Fruit fly (Drosophila melanogaster) whole organism, wandering third instar larva: ENCODE results near the gene CG6126.

Experiments
- CG32264 ChIP-seq: fragments of 200-800 bp; sonication (Bioruptor generic); optimal IDR thresholded peaks from 2 replicates; lab custom pipeline; 2016; ENCODE audit warnings: missing biosample characterization, missing genetic modification characterization
- CG9705 ChIP-seq: fragments of 200-800 bp; sonication (Bioruptor generic); optimal IDR thresholded peaks from 2 replicates; lab custom pipeline; 2018; ENCODE audit warnings: missing biosample characterization, mild to moderate bottlenecking, missing genetic modification characterization
- CrebA ChIP-seq: fragments of 200-800 bp; sonication (Bioruptor generic); optimal IDR thresholded peaks from 2 replicates; lab custom pipeline; 2016; ENCODE audit warnings: missing biosample characterization, mild to moderate bottlenecking, missing genetic modification characterization, borderline replicate concordance
- Dfd ChIP-seq: fragments of >200 bp; optimal IDR thresholded peaks from 2 replicates; lab custom pipeline; 2017; ENCODE audit warnings: missing biosample characterization, missing genetic modification characterization
- Dif ChIP-seq: fragments of 200-275, 200-300 bp; sonication (Bioruptor generic); optimal IDR thresholded peaks from 2 replicates; lab custom pipeline; 2018; ENCODE audit warnings: missing biosample characterization, missing genetic modification characterization; ENCODE audit not compliant: partially characterized antibody
- GATAd ChIP-seq: sonication (Bioruptor generic); optimal IDR thresholded peaks from 2 replicates; lab custom pipeline; 2016; ENCODE audit warnings: missing biosample characterization, missing genetic modification characterization
- HLH106 ChIP-seq: fragments of 200-800 bp; optimal IDR thresholded peaks from 3 replicates; lab custom pipeline; 2019; ENCODE audit warnings: missing biosample characterization, mild to moderate bottlenecking, missing genetic modification characterization, moderate library complexity
- Hnf4 ChIP-seq: fragments of 200-800 bp; sonication (Bioruptor generic); optimal IDR thresholded peaks from 2 replicates; lab custom pipeline; 2016; ENCODE audit warnings: missing biosample characterization, mild to moderate bottlenecking, missing genetic modification characterization
- Hr78 ChIP-seq: fragments of >200 bp; optimal IDR thresholded peaks from 2 replicates; lab custom pipeline; 2017; ENCODE audit warnings: missing biosample characterization, missing genetic modification characterization
- Hr83 ChIP-seq: fragments of 200-300 bp; sonication (Bioruptor generic); optimal IDR thresholded peaks from 2 replicates; lab custom pipeline; 2016; ENCODE audit warnings: missing biosample characterization, mild to moderate bottlenecking, missing genetic modification characterization, moderate library complexity; ENCODE audit not compliant: poor library complexity, severe bottlenecking
- Jra ChIP-seq: sonication (Bioruptor generic); optimal IDR thresholded peaks from 2 replicates; lab custom pipeline; 2016; ENCODE audit warnings: missing biosample characterization, missing genetic modification characterization
- Mio ChIP-seq: sonication (Bioruptor generic); optimal IDR thresholded peaks from 2 replicates; lab custom pipeline; 2016; ENCODE audit warnings: missing biosample characterization, missing genetic modification characterization
- Myc ChIP-seq: fragments of >200 bp; optimal IDR thresholded peaks from 2 replicates; lab custom pipeline; 2017
- N ChIP-seq: fragments of >200 bp; optimal IDR thresholded peaks from 2 replicates; lab custom pipeline; 2018; ENCODE audit warnings: missing biosample characterization, missing external identifiers, missing genetic modification characterization
- OdsH ChIP-seq: fragments of 200-800 bp; sonication (Bioruptor generic); optimal IDR thresholded peaks from 2 replicates; lab custom pipeline; 2016; ENCODE audit warnings: missing biosample characterization, mild to moderate bottlenecking, missing genetic modification characterization
- Rel ChIP-seq, 2 experiments: fragments of 200-800 bp; sonication (Bioruptor generic) in 1 of 2; optimal IDR thresholded peaks; 2 replicates in 1 of 2; 3 replicates in 1 of 2; lab custom pipeline; 2016 to 2019; ENCODE audit warnings: mild to moderate bottlenecking in 2 of 2, missing biosample characterization in 2 of 2, missing genetic modification characterization in 2 of 2, moderate library complexity in 1 of 2
- Sp1 ChIP-seq: fragments of 200-800 bp; sonication (Bioruptor generic); optimal IDR thresholded peaks from 3 replicates; lab custom pipeline; 2019; ENCODE audit warnings: missing biosample characterization, mild to moderate bottlenecking, missing genetic modification characterization, moderate library complexity
- Vsx2 ChIP-seq: fragments of 200-300, 225-300 bp; sonication (Bioruptor generic); optimal IDR thresholded peaks from 2 replicates; lab custom pipeline; 2018; ENCODE audit warnings: missing biosample characterization, missing genetic modification characterization; ENCODE audit not compliant: partially characterized antibody
- brk ChIP-seq: fragments of 200-800 bp; sonication (Bioruptor generic); optimal IDR thresholded peaks from 2 replicates; lab custom pipeline; 2016; ENCODE audit warnings: missing biosample characterization, mild to moderate bottlenecking, missing genetic modification characterization
- dl ChIP-seq, 2 experiments: fragments of 175-275, 200-275 bp in 1 of 2; fragments of 200-275 bp in 1 of 2; sonication (Bioruptor generic); optimal IDR thresholded peaks; lab custom pipeline; 2018; ENCODE audit warnings: mild to moderate bottlenecking in 2 of 2, missing biosample characterization in 2 of 2, missing genetic modification characterization in 2 of 2, moderate library complexity in 2 of 2; ENCODE audit not compliant: partially characterized antibody in 2 of 2, insufficient read depth in 1 of 2
- dmrt93B ChIP-seq: fragments of 200-800 bp; sonication (Bioruptor generic); optimal IDR thresholded peaks from 2 replicates; lab custom pipeline; 2018; ENCODE audit warnings: missing biosample characterization, mild to moderate bottlenecking, missing genetic modification characterization
- dsf ChIP-seq: sonication (Bioruptor generic); optimal IDR thresholded peaks from 2 replicates; lab custom pipeline; 2016; ENCODE audit warnings: missing biosample characterization, missing genetic modification characterization, borderline replicate concordance
- ey ChIP-seq: fragments of 200-800 bp; sonication (Bioruptor generic); optimal IDR thresholded peaks from 2 replicates; lab custom pipeline; 2016; ENCODE audit warnings: missing biosample characterization, missing genetic modification characterization
- foxo ChIP-seq, 2 experiments: fragments of 200-800 bp; sonication (Bioruptor generic); optimal IDR thresholded peaks; 2 replicates in 1 of 2; 3 replicates in 1 of 2; lab custom pipeline; 2016 to 2017; ENCODE audit warnings: missing biosample characterization in 2 of 2, missing genetic modification characterization in 2 of 2
- fru ChIP-seq: fragments of 200-800 bp; sonication (Bioruptor generic); optimal IDR thresholded peaks from 3 replicates; lab custom pipeline; 2016; ENCODE audit warnings: missing biosample characterization, mild to moderate bottlenecking, missing genetic modification characterization
- h ChIP-seq: fragments of 200-800 bp; sonication (Bioruptor generic); optimal IDR thresholded peaks from 3 replicates; lab custom pipeline; 2016; ENCODE audit warnings: missing biosample characterization, mild to moderate bottlenecking, missing genetic modification characterization
- jim ChIP-seq: fragments of 175-275, 200-325 bp; sonication (Bioruptor generic); optimal IDR thresholded peaks from 2 replicates; lab custom pipeline; 2016; ENCODE audit warnings: missing biosample characterization, mild to moderate bottlenecking, missing genetic modification characterization
- lola ChIP-seq: fragments of >200 bp; optimal IDR thresholded peaks from 2 replicates; lab custom pipeline; 2017; ENCODE audit warnings: missing biosample characterization, missing genetic modification characterization
- pan ChIP-seq: fragments of >200 bp; optimal IDR thresholded peaks from 2 replicates; lab custom pipeline; 2017
- psq ChIP-seq: fragments of 200-800 bp; sonication (Bioruptor generic); optimal IDR thresholded peaks from 3 replicates; lab custom pipeline; 2017; ENCODE audit warnings: missing biosample characterization, mild to moderate bottlenecking, missing genetic modification characterization, moderate library complexity
- sage ChIP-seq: fragments of 200-800 bp; sonication (Bioruptor generic); optimal IDR thresholded peaks from 2 replicates; lab custom pipeline; 2016; ENCODE audit warnings: missing biosample characterization, mild to moderate bottlenecking, missing genetic modification characterization
- sv ChIP-seq: fragments of 200-800 bp; sonication (Bioruptor generic); optimal IDR thresholded peaks from 3 replicates; lab custom pipeline; 2016; ENCODE audit warnings: missing biosample characterization, missing genetic modification characterization
- tai ChIP-seq: sonication (Bioruptor generic); optimal IDR thresholded peaks from 2 replicates; lab custom pipeline; 2016; ENCODE audit warnings: missing biosample characterization, missing genetic modification characterization
- usp ChIP-seq: fragments of >200 bp; optimal IDR thresholded peaks from 2 replicates; lab custom pipeline; 2017; ENCODE audit warnings: missing biosample characterization, missing genetic modification characterization
- woc ChIP-seq: sonication (Bioruptor generic); optimal IDR thresholded peaks from 2 replicates; lab custom pipeline; 2016; ENCODE audit warnings: missing biosample characterization, mild to moderate bottlenecking, missing genetic modification characterization

The CG6126 gene

dm6 chr3R:16240478-16241101, 37.7 kb upstream of the CG6126 start:
- no peak for TF ChIP-seq Dfd (GFP tag; lab: Kevin White, UChicago)
- no peak for TF ChIP-seq tai
- peak; percentile 37 for TF ChIP-seq fru (GFP tag; lab: Kevin White, UChicago)
- no peak for TF ChIP-seq jim
- TF ChIP-seq dmrt93B (GFP tag; lab: Kevin White, UChicago), result peak; percentile 3
- peak; percentile 53 for TF ChIP-seq ey
- no peak for TF ChIP-seq Rel (GFP tag; optimal IDR thresholded peaks at IDR 0.05; lab: Kevin White, UChicago)
- peak; percentile 80 for TF ChIP-seq Rel (tag; optimal IDR thresholded peaks at IDR 0.05; lab: Kevin White, UChicago)
- no peak for TF ChIP-seq pan
- TF ChIP-seq psq (GFP tag; lab: Kevin White, UChicago), result no peak
- TF ChIP-seq Jra (GFP tag; lab: Kevin White, UChicago), result no peak
- no peak for TF ChIP-seq dsf (GFP tag; lab: Kevin White, UChicago)
- TF ChIP-seq Hnf4 (GFP tag; lab: Kevin White, UChicago), result peak; percentile 57
- no peak for TF ChIP-seq sage (GFP tag; lab: Kevin White, UChicago)
- peak in 1 of 2 experiments; percentile 69 for TF ChIP-seq dl (GFP tag; optimal IDR thresholded peaks at IDR 0.05; lab: Kevin White, UChicago; ENCODE audit: insufficient read depth in 1 of 2, partially characterized antibody in 2 of 2)
- no peak for TF ChIP-seq sv (GFP tag; lab: Kevin White, UChicago)
- TF ChIP-seq foxo (GFP tag; optimal IDR thresholded peaks at IDR 0.05; lab: Kevin White, UChicago), result no peak
- no peak for TF ChIP-seq Vsx2 (GFP tag; lab: Kevin White, UChicago)
- TF ChIP-seq CrebA, result no peak
- TF ChIP-seq Dif (GFP tag; lab: Kevin White, UChicago), result peak; percentile 67

- TF ChIP-seq Dif (GFP tag; lab: Kevin White, UChicago), result peak; percentile 5
- no peak for TF ChIP-seq GATAd
- TF ChIP-seq Myc (lab: Kevin White, UChicago), result no peak
- no peak for TF ChIP-seq brk (GFP tag; lab: Kevin White, UChicago)
Measured at dm6 chr3R:16239304-16239703, 36.4 kb upstream of the CG6126 start.

- TF ChIP-seq Hnf4 (GFP tag; lab: Kevin White, UChicago) (peak; percentile 18), foxo (GFP tag; optimal IDR thresholded peaks at IDR 0.05; lab: Kevin White, UChicago) (peak in 1 of 2 experiments; percentile 12), Jra (GFP tag; lab: Kevin White, UChicago) (no peak), tai (peak; percentile 49), h (GFP tag; lab: Kevin White, UChicago) (peak; percentile 7), Rel (GFP tag; optimal IDR thresholded peaks at IDR 0.05; lab: Kevin White, UChicago) (no peak), Rel (tag; optimal IDR thresholded peaks at IDR 0.05; lab: Kevin White, UChicago) (peak; percentile 34), pan (no peak), ey (peak; percentile 40), fru (GFP tag; lab: Kevin White, UChicago) (peak; percentile 12)
Measured at dm6 chr3R:16238016-16238710, 35.3 kb upstream of the CG6126 start.

- TF ChIP-seq HLH106 (tag; lab: Kevin White, UChicago) (peak; percentile 99), N (no peak), OdsH (GFP tag; lab: Kevin White, UChicago) (peak; percentile 98), Rel (GFP tag; optimal IDR thresholded peaks at IDR 0.05; lab: Kevin White, UChicago) (no peak), Rel (tag; optimal IDR thresholded peaks at IDR 0.05; lab: Kevin White, UChicago) (peak; percentile 86), dmrt93B (GFP tag; lab: Kevin White, UChicago) (peak; percentile 97), dsf (GFP tag; lab: Kevin White, UChicago) (peak; percentile 80), lola (no peak), Sp1 (GFP tag; lab: Kevin White, UChicago) (peak; percentile 99), pan (no peak), Vsx2 (GFP tag; lab: Kevin White, UChicago) (no peak), Hr78 (GFP tag; lab: Kevin White, UChicago) (no peak), tai (peak; percentile 63), Mio (peak; percentile 60), Myc (lab: Kevin White, UChicago) (no peak), usp (GFP tag; lab: Kevin White, UChicago) (no peak), CG9705 (GFP tag; lab: Kevin White, UChicago) (peak; percentile 96), CrebA (peak; percentile 58), ey (peak; percentile 86), GATAd (no peak), dl (GFP tag; optimal IDR thresholded peaks at IDR 0.05; lab: Kevin White, UChicago; ENCODE audit: insufficient read depth in 1 of 2, partially characterized antibody in 2 of 2) (peak; percentile 69 to 72), Hr83 (GFP tag; lab: Kevin White, UChicago) (peak; percentile 91), Dfd (GFP tag; lab: Kevin White, UChicago) (peak; percentile 83), brk (GFP tag; lab: Kevin White, UChicago) (peak; percentile 87), CG32264 (GFP tag; lab: Kevin White, UChicago) (no peak), woc (GFP tag; lab: Kevin White, UChicago) (peak; percentile 89), Jra (GFP tag; lab: Kevin White, UChicago) (peak; percentile 89), h (GFP tag; lab: Kevin White, UChicago) (peak; percentile 92), jim (peak; percentile 68)
Measured at dm6 chr3R:16236713-16237641, 34.1 kb upstream of the CG6126 start.
